Worm (Caenorhabditis elegans) whole organism, L4 larva: ENCODE results near the gene Y51H4A.5.

ENCODE experiments used
- D1046.2 ChIP-seq: fragments of 200-800 bp; sonication (Bioruptor generic); IDR thresholded peaks from 2 replicates; pipeline ENCODE4 v1.3.6; 2022; ENCODE audit warnings: missing genetic modification characterization, missing compliant biosample characterization
- R02D3.7 ChIP-seq: fragments of 150-350 bp; sonication (generic microtip); optimal IDR thresholded peaks from 3 replicates; lab custom pipeline; 2014; ENCODE audit warnings: missing biosample characterization, missing genetic modification characterization
- Y48G9A.11 ChIP-seq: fragments of 200-800 bp; sonication (Bioruptor generic); IDR thresholded peaks from 2 replicates; pipeline ENCODE4 v1.3.6; 2022; ENCODE audit warnings: missing genetic modification reagents, missing genetic modification characterization, missing compliant biosample characterization
- aha-1 ChIP-seq: fragments of 150-350 bp; peaks from one replicate; lab custom pipeline; 2014; ENCODE audit warnings: missing biosample characterization, missing genetic modification characterization
- arid-1 ChIP-seq: fragments of 200-800 bp; sonication (Bioruptor generic); conservative IDR thresholded peaks from 2 replicates; pipeline ENCODE4 v1.3.6; 2022; ENCODE audit warnings: missing genetic modification reagents, missing genetic modification characterization, missing compliant biosample characterization
- ceh-82 ChIP-seq: sonication (generic microtip); optimal IDR thresholded peaks from 2 replicates; lab custom pipeline; 2017; ENCODE audit warnings: missing biosample characterization, missing genetic modification characterization
- daf-16 ChIP-seq, 3 experiments: sonication (generic microtip); optimal IDR thresholded peaks; 2 replicates each; lab custom pipeline; 2016 to 2017; ENCODE audit warnings: missing genetic modification characterization in 3 of 3, missing genetic modification reagents in 3 of 3, mild to moderate bottlenecking in 2 of 3, missing compliant biosample characterization in 2 of 3, missing biosample characterization in 1 of 3, moderate library complexity in 1 of 3
- dmd-9 ChIP-seq: fragments of 200-800 bp; sonication (Bioruptor generic); IDR thresholded peaks from 2 replicates; pipeline ENCODE4 v1.3.6; 2022; ENCODE audit warnings: missing genetic modification reagents, missing genetic modification characterization, missing compliant biosample characterization
- dpl-1 ChIP-seq: fragments of 150-350 bp; optimal IDR thresholded peaks from 2 replicates; lab custom pipeline; 2014; ENCODE audit warnings: missing biosample characterization, missing genetic modification reagents, missing genetic modification characterization
- duxl-1 ChIP-seq: sonication (generic microtip); optimal IDR thresholded peaks from 2 replicates; lab custom pipeline; 2016; ENCODE audit warnings: mild to moderate bottlenecking, missing genetic modification characterization, moderate library complexity, missing compliant biosample characterization; ENCODE audit not compliant: poor library complexity
- hlh-11 ChIP-seq: fragments of 200-800 bp; sonication (Bioruptor generic); optimal IDR thresholded peaks from 2 replicates; lab custom pipeline; 2018; ENCODE audit warnings: mild to moderate bottlenecking, missing genetic modification characterization, missing compliant biosample characterization
- jun-1 ChIP-seq: fragments of 150-350 bp; optimal IDR thresholded peaks from 2 replicates; lab custom pipeline; 2014; ENCODE audit warnings: missing biosample characterization, missing genetic modification reagents, missing genetic modification characterization
- lin-38 ChIP-seq: fragments of 200-800 bp; sonication (Bioruptor generic); IDR thresholded peaks from 2 replicates; pipeline ENCODE4 v1.3.6; 2022; ENCODE audit warnings: missing genetic modification reagents, missing genetic modification characterization, missing compliant biosample characterization
- nhr-6 ChIP-seq: fragments of 150-350 bp; optimal IDR thresholded peaks from 2 replicates; lab custom pipeline; 2014; ENCODE audit warnings: missing biosample characterization, missing genetic modification characterization
- nhr-77 ChIP-seq: fragments of 150-350 bp; optimal IDR thresholded peaks from 2 replicates; lab custom pipeline; 2014; ENCODE audit warnings: missing biosample characterization, missing genetic modification characterization
- php-3 ChIP-seq: fragments of 200-800 bp; sonication (Bioruptor generic); IDR thresholded peaks from 2 replicates; pipeline ENCODE4 v1.3.6; 2022; ENCODE audit warnings: missing genetic modification reagents, missing genetic modification characterization, missing compliant biosample characterization
- pqm-1 ChIP-seq: sonication (generic microtip); optimal IDR thresholded peaks from 2 replicates; lab custom pipeline; 2017; ENCODE audit warnings: missing biosample characterization, missing genetic modification characterization
- set-16 ChIP-seq: fragments of 200-800 bp; sonication (Bioruptor generic); IDR thresholded peaks from 2 replicates; pipeline ENCODE4 v1.3.6; 2022; ENCODE audit warnings: missing genetic modification reagents, missing genetic modification characterization, missing compliant biosample characterization
- snpc-1.2 ChIP-seq: fragments of 200-800 bp; sonication (Bioruptor generic); IDR thresholded peaks from 2 replicates; pipeline ENCODE4 v1.3.6; 2022; ENCODE audit warnings: missing genetic modification reagents, missing genetic modification characterization, missing compliant biosample characterization
- spr-3 ChIP-seq: fragments of 200-800 bp; sonication (Bioruptor generic); optimal IDR thresholded peaks from 2 replicates; lab custom pipeline; 2018; ENCODE audit warnings: mild to moderate bottlenecking, missing genetic modification characterization, missing compliant biosample characterization
- tag-97 ChIP-seq: fragments of 200-800 bp; sonication (Bioruptor generic); IDR thresholded peaks from 2 replicates; pipeline ENCODE4 v1.3.6; 2022; ENCODE audit warnings: missing genetic modification characterization, missing compliant biosample characterization
- unc-62 ChIP-seq, 3 experiments: fragments of 150-350 bp in 1 of 3; sonication (generic microtip); optimal IDR thresholded peaks in 2 of 3; peaks in 1 of 3; 1 replicate in 1 of 3; 2 replicates in 2 of 3; lab custom pipeline; 2014 to 2017; ENCODE audit warnings: missing biosample characterization in 3 of 3, missing genetic modification characterization in 3 of 3, missing genetic modification reagents in 3 of 3, missing genotype in 1 of 3
- zfp-2 ChIP-seq: sonication (generic microtip); optimal IDR thresholded peaks from 2 replicates; lab custom pipeline; 2016; ENCODE audit warnings: mild to moderate bottlenecking, missing genetic modification characterization, missing compliant biosample characterization
- ztf-11 ChIP-seq: fragments of 150-350 bp; optimal IDR thresholded peaks from 2 replicates; lab custom pipeline; 2014; ENCODE audit warnings: missing biosample characterization, missing genetic modification characterization
- ztf-7 ChIP-seq: fragments of 150-350 bp; optimal IDR thresholded peaks from 2 replicates; lab custom pipeline; 2014; ENCODE audit warnings: missing biosample characterization, missing genetic modification characterization

Y51H4A.5 gene

ce11 chrIV:16526038-16526437 is at the start of gene Y51H4A.5:
Gene Y51H4A.5, minus strand, starts transcription at chrIV:16526138.
- peak; percentile 57; the same call in 1 of the 2 replicates for TF ChIP-seq snpc-1.2 (GFP tag; lab: Robert Waterston, UW)
- no peak for TF ChIP-seq daf-16 (GFP tag; optimal IDR thresholded peaks at IDR 0.05; lab: Kevin White, UChicago)
- TF ChIP-seq daf-16 (tag; optimal IDR thresholded peaks at IDR 0.05; lab: Kevin White, UChicago), result no peak

DNA sequence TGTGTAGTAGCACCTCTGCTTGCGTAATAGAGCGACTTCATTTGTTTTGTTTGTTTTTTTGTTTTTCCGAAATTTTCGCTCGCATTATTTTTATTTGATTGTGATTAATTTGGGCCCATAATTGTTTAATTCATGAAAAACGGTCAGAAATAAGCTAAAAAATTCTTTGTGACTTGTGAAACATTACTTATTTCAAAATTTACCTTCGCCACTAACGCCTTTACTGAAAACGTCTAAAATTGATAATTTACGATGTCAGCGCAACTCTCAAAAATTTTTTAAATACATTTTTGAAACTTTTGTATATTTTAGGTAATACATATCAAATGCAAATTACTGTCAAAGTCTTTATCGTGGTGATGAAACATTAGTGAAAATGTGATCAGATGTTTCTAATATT is 35.0 kb upstream of the Y51H4A.5 start:
- no peak for TF ChIP-seq Y48G9A.11
- TF ChIP-seq unc-62 (GFP tag; optimal IDR thresholded peaks at IDR 0.05 in 1 of 2; lab: Kevin White, UChicago), result peak in 1 of 2 experiments; percentile 91
- TF ChIP-seq unc-62 (tag; optimal IDR thresholded peaks at IDR 0.05; lab: Kevin White, UChicago), result no peak

DNA sequence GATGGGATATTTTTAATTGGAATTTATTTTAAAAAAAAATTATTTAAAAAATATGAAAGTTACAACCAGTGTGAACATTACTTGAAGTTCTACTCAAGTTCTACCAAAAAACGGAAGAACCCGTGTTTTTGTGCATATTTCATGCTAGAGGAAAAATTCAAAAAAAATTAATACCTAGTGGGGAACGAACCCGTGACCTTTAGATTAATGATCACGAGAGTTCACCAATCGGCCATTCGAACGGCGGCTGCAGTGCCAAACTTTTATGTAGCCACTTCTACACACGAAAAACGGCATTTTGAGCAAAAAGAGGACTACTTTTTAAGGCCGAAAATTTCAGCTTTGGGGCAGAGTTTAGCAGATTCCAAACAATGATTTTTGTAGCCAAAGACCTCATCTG is 29.6 kb upstream of the Y51H4A.5 start:
- TF ChIP-seq aha-1 (tag; lab: Kevin White, UChicago) (peak; percentile 45), lin-38 (GFP tag; lab: Robert Waterston, UW) (0 out of 2 replicates have a peak, but pooled peaks have one; percentile 24), snpc-1.2 (GFP tag; lab: Robert Waterston, UW) (peak; percentile 95)
- TF ChIP-seq, all 104 proteins: peak for 3; not testable (repeated sequence) for 101

- peak; percentile 73; the same call in 1 of the 2 replicates for TF ChIP-seq snpc-1.2 (GFP tag; lab: Robert Waterston, UW)
Observed at ce11 chrIV:16553231-16553630, 27.3 kb upstream of the Y51H4A.5 start.

ce11 chrIV:16552736-16553135 is 26.8 kb upstream of the Y51H4A.5 start:
- TF ChIP-seq snpc-1.2 (GFP tag; lab: Robert Waterston, UW), result peak; percentile 67

DNA sequence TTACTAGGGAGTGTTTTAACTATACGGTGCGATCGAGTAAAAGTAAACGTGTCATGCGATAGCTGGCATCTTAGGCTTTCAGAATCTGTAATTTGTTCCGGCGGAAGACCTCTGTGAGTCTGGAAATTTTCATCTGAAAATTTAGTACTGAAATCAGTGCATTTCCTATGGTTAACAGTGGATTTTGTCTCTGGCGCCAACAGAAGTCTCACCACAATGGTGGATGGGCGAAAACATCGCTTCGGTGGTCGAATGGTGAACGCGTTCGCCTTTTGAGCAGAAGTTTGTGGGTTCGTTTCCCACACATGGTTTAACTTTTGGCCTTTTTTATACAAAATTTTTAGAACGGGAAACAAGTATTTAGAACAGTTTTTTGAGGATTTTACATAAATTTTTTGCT is 26.0 kb upstream of the Y51H4A.5 start:
- TF ChIP-seq snpc-1.2 (GFP tag; lab: Robert Waterston, UW), result peak; percentile 90
- TF ChIP-seq, all 104 proteins: peak for 1; not testable (repeated sequence) for 103

ce11 chrIV:16551457-16551856 is 25.5 kb upstream of the Y51H4A.5 start:
- TF ChIP-seq set-16 (GFP tag; lab: Robert Waterston, UW), result peak; percentile 87
- TF ChIP-seq dmd-9 (GFP tag; lab: Robert Waterston, UW), result no peak

DNA sequence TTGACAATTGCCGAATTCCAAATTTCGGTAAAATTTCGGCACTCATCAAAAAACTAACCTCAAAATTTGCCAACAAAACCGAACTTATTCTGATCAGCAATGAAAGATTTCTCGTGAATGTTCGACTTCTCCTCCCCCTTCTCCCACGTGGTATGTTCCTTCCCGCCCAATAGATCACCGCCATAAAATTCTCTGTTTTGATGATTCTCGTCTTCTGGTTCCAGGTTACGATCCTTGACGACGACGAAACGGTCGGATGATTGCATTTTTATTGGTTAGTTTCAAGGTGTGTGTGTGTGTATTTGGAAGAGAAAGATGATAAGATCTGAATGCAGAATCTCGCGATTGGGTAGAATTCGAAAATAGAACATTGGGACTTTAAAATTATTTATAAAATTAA is 16.7 kb upstream of the Y51H4A.5 start, which contains the start of gene uroc-1:
TSS of gene uroc-1 (minus strand) at position 101 of the 400 bp plus-strand sequence.
- TF ChIP-seq hlh-11 (tag; lab: Kevin White, UChicago) (no peak), nhr-77 (no peak), ztf-11 (tag; lab: Kevin White, UChicago) (no peak), D1046.2 (GFP tag; lab: Robert Waterston, UW) (no peak), pqm-1 (tag; lab: Kevin White, UChicago) (no peak), nhr-6 (no peak), tag-97 (GFP tag; lab: Robert Waterston, UW) (no peak), php-3 (GFP tag; lab: Robert Waterston, UW) (no peak), duxl-1 (no peak), dpl-1 (GFP tag; lab: Kevin White, UChicago) (no peak), ceh-82 (tag; lab: Kevin White, UChicago) (no peak), arid-1 (no peak), spr-3 (GFP tag; lab: Kevin White, UChicago) (no peak), zfp-2 (tag; lab: Kevin White, UChicago) (no peak)

- TF ChIP-seq R02D3.7 (tag; lab: Kevin White, UChicago) (no peak), jun-1 (tag; lab: Kevin White, UChicago) (no peak), ztf-7 (tag; lab: Kevin White, UChicago) (no peak), unc-62 (GFP tag; optimal IDR thresholded peaks at IDR 0.05 in 1 of 2; lab: Kevin White, UChicago) (peak in 1 of 2 experiments; percentile 92), unc-62 (tag; optimal IDR thresholded peaks at IDR 0.05; lab: Kevin White, UChicago) (no peak)
Observed at ce11 chrIV:16540540-16540939, 14.6 kb upstream of the Y51H4A.5 start.
